Fruit fly (Drosophila melanogaster): Measurements from ENCODE around the gene Cpr72Ec.

- TF ChIP-seq h (GFP tag; optimal IDR thresholded peaks at IDR 0.05) (no peak), CrebA (GFP tag; optimal IDR thresholded peaks at IDR 0.05; ENCODE audit: borderline replicate concordance) (no peak), Hr83 (GFP tag; optimal IDR thresholded peaks at IDR 0.05; ENCODE audit: poor library complexity, severe bottlenecking) (no peak), pan (optimal IDR thresholded peaks at IDR 0.05) (no peak), tai (GFP tag; optimal IDR thresholded peaks at IDR 0.05) (no peak), dsf (GFP tag; optimal IDR thresholded peaks at IDR 0.05; ENCODE audit: borderline replicate concordance) (no peak), Hnf4 (GFP tag; optimal IDR thresholded peaks at IDR 0.05) (no peak), Abd-B (GFP tag; optimal IDR thresholded peaks at IDR 0.05) (no peak), dl (GFP tag; optimal IDR thresholded peaks at IDR 0.05; ENCODE audit: insufficient read depth in 1 of 2, partially characterized antibody in 2 of 2) (no peak), CG9705 (GFP tag; optimal IDR thresholded peaks at IDR 0.05) (no peak)
These were observed 34.1 kb downstream of the Cpr72Ec start, which contains the start of gene CG13056 for dm6 chr3L:16333013-16333412.

All from whole organism, wandering third instar larva.